Worm (Caenorhabditis elegans) whole organism, mixed stage, embryonic: ENCODE measurements around the gene T16G1.7.

Experiments
- bed-3 ChIP-seq: fragments of 200-800 bp; sonication (Bioruptor generic); optimal IDR thresholded peaks from 3 replicates; lab custom pipeline; 2018; ENCODE audit warnings: mild to moderate bottlenecking, missing genetic modification characterization, moderate library complexity, missing compliant biosample characterization
- blmp-1 ChIP-seq: fragments of 150-350 bp; optimal IDR thresholded peaks from 2 replicates; lab custom pipeline; 2014; ENCODE audit warnings: missing biosample characterization, missing genetic modification characterization
- ceh-39 ChIP-seq: fragments of 150-350 bp; optimal IDR thresholded peaks from 2 replicates; lab custom pipeline; 2014; ENCODE audit warnings: missing biosample characterization, missing genetic modification characterization
- ceh-43 ChIP-seq: fragments of 200-800 bp; sonication (Bioruptor generic); optimal IDR thresholded peaks from 2 replicates; lab custom pipeline; 2018; ENCODE audit warnings: mild to moderate bottlenecking, missing genetic modification characterization, moderate library complexity, missing compliant biosample characterization
- ceh-83 ChIP-seq: fragments of 200-800 bp; sonication (Bioruptor generic); optimal IDR thresholded peaks from 2 replicates; lab custom pipeline; 2018; ENCODE audit warnings: mild to moderate bottlenecking, missing genetic modification characterization, missing compliant biosample characterization
- ces-1 ChIP-seq: fragments of 150-350 bp; optimal IDR thresholded peaks from 2 replicates; lab custom pipeline; 2014; ENCODE audit warnings: missing biosample characterization, missing genetic modification reagents, missing genetic modification characterization
- cnd-1 ChIP-seq: fragments of 200-800 bp; sonication (Bioruptor generic); optimal IDR thresholded peaks from 2 replicates; lab custom pipeline; 2018; ENCODE audit warnings: mild to moderate bottlenecking, missing genetic modification characterization, missing compliant biosample characterization
- elt-1 ChIP-seq: sonication (generic microtip); optimal IDR thresholded peaks from 2 replicates; lab custom pipeline; 2017; ENCODE audit warnings: missing genetic modification characterization, mild to moderate bottlenecking, missing compliant biosample characterization, antibody characterized with exemption, moderate library complexity, borderline replicate concordance; ENCODE audit not compliant: insufficient read depth
- elt-3 ChIP-seq: fragments of 150-350 bp; optimal IDR thresholded peaks from 2 replicates; lab custom pipeline; 2014; ENCODE audit warnings: missing biosample characterization, missing genetic modification characterization
- flh-1 ChIP-seq: fragments of 200-800 bp; sonication (Bioruptor generic); optimal IDR thresholded peaks from 2 replicates; lab custom pipeline; 2018; ENCODE audit warnings: mild to moderate bottlenecking, missing genetic modification characterization, moderate library complexity, missing compliant biosample characterization
- ham-2 ChIP-seq: fragments of 200-800 bp; sonication (Bioruptor generic); optimal IDR thresholded peaks from 2 replicates; lab custom pipeline; 2018; ENCODE audit warnings: mild to moderate bottlenecking, missing genetic modification characterization, missing compliant biosample characterization
- hlh-1 ChIP-seq: fragments of 150-350 bp; optimal IDR thresholded peaks from 2 replicates; lab custom pipeline; 2014; ENCODE audit warnings: missing biosample characterization, missing genetic modification reagents, missing genetic modification characterization
- lin-13 ChIP-seq: fragments of 150-350 bp; optimal IDR thresholded peaks from 2 replicates; lab custom pipeline; 2014; ENCODE audit warnings: missing biosample characterization, missing genetic modification characterization
- lin-32 ChIP-seq: fragments of 200-800 bp; sonication (Bioruptor generic); optimal IDR thresholded peaks from 2 replicates; lab custom pipeline; 2018; ENCODE audit warnings: mild to moderate bottlenecking, missing genetic modification characterization, missing compliant biosample characterization
- lsy-2 ChIP-seq: fragments of 150-350 bp; optimal IDR thresholded peaks from 2 replicates; lab custom pipeline; 2014; ENCODE audit warnings: missing biosample characterization, missing genetic modification characterization
- mab-5 ChIP-seq: fragments of 150-350 bp; optimal IDR thresholded peaks from 2 replicates; lab custom pipeline; 2014; ENCODE audit warnings: missing biosample characterization, missing genetic modification characterization
- mep-1 ChIP-seq: fragments of 150-350 bp; optimal IDR thresholded peaks from 2 replicates; lab custom pipeline; 2017; ENCODE audit warnings: missing biosample characterization, missing genetic modification reagents, missing genetic modification characterization, inconsistent platforms
- mls-2 ChIP-seq: sonication (generic microtip); optimal IDR thresholded peaks from 2 replicates; lab custom pipeline; 2016; ENCODE audit warnings: mild to moderate bottlenecking, missing genetic modification characterization, moderate library complexity, missing compliant biosample characterization
- nhr-2 ChIP-seq: fragments of 150-350 bp; optimal IDR thresholded peaks from 2 replicates; lab custom pipeline; 2014; ENCODE audit warnings: missing biosample characterization, missing genetic modification characterization
- nhr-28 ChIP-seq: fragments of 150-350 bp; optimal IDR thresholded peaks from 2 replicates; lab custom pipeline; 2014; ENCODE audit warnings: missing biosample characterization, missing genetic modification characterization
- nhr-76 ChIP-seq: sonication (generic microtip); optimal IDR thresholded peaks from 2 replicates; lab custom pipeline; 2017; ENCODE audit warnings: missing biosample characterization, missing genetic modification characterization
- pha-4 ChIP-seq: fragments of 150-350 bp; optimal IDR thresholded peaks from 2 replicates; lab custom pipeline; 2018; ENCODE audit warnings: missing biosample characterization, missing genetic modification reagents, missing genetic modification characterization
- sem-2 ChIP-seq: fragments of 200-800 bp; sonication (Bioruptor generic); optimal IDR thresholded peaks from 2 replicates; lab custom pipeline; 2018; ENCODE audit warnings: mild to moderate bottlenecking, missing genetic modification characterization, missing compliant biosample characterization
- snpc-4 ChIP-seq: fragments of 150-350 bp; optimal IDR thresholded peaks from 2 replicates; lab custom pipeline; 2014; ENCODE audit warnings: missing biosample characterization, missing genetic modification characterization
- sptf-1 ChIP-seq: sonication (generic microtip); optimal IDR thresholded peaks from 2 replicates; lab custom pipeline; 2017; ENCODE audit warnings: mild to moderate bottlenecking, missing genetic modification characterization, moderate library complexity, missing compliant biosample characterization
- tbx-8 ChIP-seq: fragments of 200-800 bp; sonication (Bioruptor generic); optimal IDR thresholded peaks from 2 replicates; lab custom pipeline; 2018; ENCODE audit warnings: mild to moderate bottlenecking, missing genetic modification characterization, moderate library complexity, missing compliant biosample characterization
- unc-120 ChIP-seq: sonication (generic microtip); optimal IDR thresholded peaks from 2 replicates; lab custom pipeline; 2017; ENCODE audit warnings: missing genetic modification characterization, missing compliant biosample characterization; ENCODE audit not compliant: poor library complexity, severe bottlenecking
- unc-39 ChIP-seq: fragments of 150-350 bp; optimal IDR thresholded peaks from 2 replicates; lab custom pipeline; 2014; ENCODE audit warnings: missing biosample characterization, missing genetic modification characterization
- unc-62 ChIP-seq: fragments of 150-350 bp; optimal IDR thresholded peaks from 2 replicates; lab custom pipeline; 2014; ENCODE audit warnings: missing biosample characterization, missing genetic modification reagents, missing genetic modification characterization
- zip-8 ChIP-seq: fragments of 150-350 bp; optimal IDR thresholded peaks from 2 replicates; lab custom pipeline; 2014; ENCODE audit warnings: missing biosample characterization, missing genetic modification characterization
- ztf-11 ChIP-seq: fragments of 150-350 bp; optimal IDR thresholded peaks from 2 replicates; lab custom pipeline; 2014; ENCODE audit warnings: missing biosample characterization, missing genetic modification characterization

Gene T16G1.7

DNA sequence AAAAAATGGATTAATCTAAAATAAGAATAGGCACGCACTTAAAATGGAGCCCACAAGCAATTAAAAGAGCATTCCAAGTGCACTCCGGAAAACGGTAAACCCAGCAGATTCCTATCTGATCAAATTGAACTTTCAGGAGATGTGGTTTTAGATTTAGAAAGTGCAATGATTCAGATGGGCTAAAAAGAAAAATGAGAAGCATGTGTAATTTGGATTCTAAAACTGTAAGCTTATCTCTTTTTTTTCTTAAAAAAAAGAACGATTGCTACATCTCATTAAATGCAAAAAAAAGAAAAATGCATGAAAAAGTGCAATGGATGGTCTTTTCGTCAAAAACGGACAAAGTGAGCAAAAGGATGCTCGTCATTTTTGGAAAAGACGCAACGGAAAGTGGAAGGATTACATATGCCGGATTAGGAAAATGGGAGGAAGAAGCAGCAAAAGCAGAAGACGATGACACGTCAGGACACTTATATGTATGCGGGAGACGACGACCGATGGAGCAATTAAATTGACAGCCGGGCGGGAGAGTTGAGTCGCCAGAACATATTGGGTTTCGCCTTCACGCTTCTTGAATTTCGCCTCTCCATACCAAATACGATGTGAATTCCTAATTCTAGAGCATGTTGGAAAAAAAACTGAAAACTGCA lies 36.2 kb downstream of the T16G1.7 start:
- TF ChIP-seq ces-1 (GFP tag; lab: Kevin White, UChicago) (peak; percentile 58), nhr-76 (no peak), unc-39 (tag; lab: Kevin White, UChicago) (no peak), unc-62 (peak; percentile 53)

DNA sequence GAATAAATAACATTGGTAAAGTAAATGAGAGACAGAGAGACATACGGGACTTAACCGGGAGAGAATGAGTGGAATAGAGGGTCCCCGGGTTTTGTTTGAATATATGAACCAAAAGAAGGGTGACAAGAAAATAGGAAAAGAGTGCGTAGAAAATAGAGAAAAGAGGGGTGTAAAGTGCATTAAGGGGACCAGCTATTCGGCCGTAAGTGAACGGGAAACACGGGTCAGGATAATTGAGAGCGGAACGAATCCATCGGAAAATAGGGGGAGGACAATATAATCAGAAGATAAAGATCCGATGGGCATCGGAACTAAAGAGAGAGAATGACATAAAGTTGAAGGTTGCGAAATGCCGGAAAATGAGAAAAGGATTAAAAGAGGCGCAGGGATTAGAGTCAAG lies 37.6 kb downstream of the T16G1.7 start:
- TF ChIP-seq unc-39 (tag; lab: Kevin White, UChicago) (no peak), ces-1 (GFP tag; lab: Kevin White, UChicago) (peak; percentile 95), nhr-2 (tag; lab: Kevin White, UChicago) (peak; percentile 24), pha-4 (tag; lab: Kevin White, UChicago) (no peak), elt-1 (tag; lab: Kevin White, UChicago) (peak; percentile 50), ztf-11 (tag; lab: Kevin White, UChicago) (no peak), mep-1 (tag; lab: Kevin White, UChicago) (peak; percentile 73), ham-2 (GFP tag; lab: Kevin White, UChicago) (peak; percentile 40), lin-32 (GFP tag; lab: Kevin White, UChicago) (no peak), lin-13 (tag; lab: Kevin White, UChicago) (no peak), nhr-28 (tag; lab: Kevin White, UChicago) (no peak), hlh-1 (tag; lab: Kevin White, UChicago) (peak; percentile 35), elt-3 (tag; lab: Kevin White, UChicago) (no peak), flh-1 (GFP tag; lab: Kevin White, UChicago) (no peak), ceh-43 (GFP tag; lab: Kevin White, UChicago) (no peak)
- TF ChIP-seq, all 35 proteins: peak for 6

DNA sequence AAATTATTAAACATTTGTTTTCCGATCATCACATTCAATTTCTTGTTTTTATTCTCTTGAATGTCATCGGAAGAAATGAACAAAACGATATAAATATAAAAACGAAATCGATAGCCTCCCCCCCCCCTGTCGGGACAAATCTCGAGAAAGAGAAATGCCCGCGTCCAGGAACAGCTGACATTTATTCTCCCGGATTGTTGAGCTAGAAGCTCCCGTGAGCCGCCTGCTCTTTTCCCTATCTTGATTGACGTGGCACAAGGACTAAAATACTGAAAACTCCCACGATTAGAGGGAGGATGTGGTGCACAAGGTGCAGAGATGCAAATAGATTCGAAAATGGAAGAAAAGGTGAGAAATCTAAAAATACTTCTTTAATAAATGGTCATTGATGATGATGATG lies 38.1 kb downstream of the T16G1.7 start:
- TF ChIP-seq hlh-1 (tag; lab: Kevin White, UChicago) (peak; percentile 95), flh-1 (GFP tag; lab: Kevin White, UChicago) (no peak), sptf-1 (tag; lab: Kevin White, UChicago) (no peak), pha-4 (tag; lab: Kevin White, UChicago) (no peak), mls-2 (peak; percentile 15), unc-120 (peak; percentile 57), nhr-2 (tag; lab: Kevin White, UChicago) (no peak), sem-2 (no peak), mab-5 (tag; lab: Kevin White, UChicago) (no peak), zip-8 (tag; lab: Kevin White, UChicago) (no peak), unc-62 (peak; percentile 80), tbx-8 (GFP tag; lab: Kevin White, UChicago) (no peak)

DNA sequence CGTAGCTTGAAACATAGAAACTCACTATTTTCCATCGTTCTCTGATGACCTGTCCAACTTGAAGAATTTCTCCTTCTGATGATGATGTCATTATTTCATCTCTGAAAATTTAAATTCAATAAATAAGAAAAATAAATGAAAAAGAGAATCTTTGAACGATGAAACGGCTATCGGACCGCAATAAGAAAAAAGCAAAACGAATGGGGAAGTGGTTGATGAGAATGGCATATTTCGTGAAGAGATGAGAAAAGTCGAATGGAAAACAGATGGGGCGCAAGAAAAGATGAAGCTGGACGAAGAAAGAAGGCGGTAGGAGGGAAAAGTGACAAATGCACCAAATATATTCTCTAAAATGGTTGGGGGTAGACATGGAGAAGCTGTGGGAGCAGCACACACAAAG lies 39.1 kb downstream of the T16G1.7 start, which contains the start of gene ttbk-7:
Gene ttbk-7 (minus strand): TSS at position 101 of the 400 bp plus-strand sequence.
- TF ChIP-seq pha-4 (tag; lab: Kevin White, UChicago) (no peak), lin-13 (tag; lab: Kevin White, UChicago) (no peak), cnd-1 (tag; lab: Kevin White, UChicago) (no peak), zip-8 (tag; lab: Kevin White, UChicago) (no peak), ces-1 (GFP tag; lab: Kevin White, UChicago) (no peak), bed-3 (GFP tag; lab: Kevin White, UChicago) (no peak), snpc-4 (tag; lab: Kevin White, UChicago) (no peak), flh-1 (GFP tag; lab: Kevin White, UChicago) (no peak), mab-5 (tag; lab: Kevin White, UChicago) (no peak), elt-1 (tag; lab: Kevin White, UChicago) (no peak), mls-2 (no peak), ceh-83 (GFP tag; lab: Kevin White, UChicago) (no peak), sptf-1 (tag; lab: Kevin White, UChicago) (no peak), tbx-8 (GFP tag; lab: Kevin White, UChicago) (no peak), blmp-1 (tag; lab: Kevin White, UChicago) (no peak), ceh-39 (no peak)

DNA sequence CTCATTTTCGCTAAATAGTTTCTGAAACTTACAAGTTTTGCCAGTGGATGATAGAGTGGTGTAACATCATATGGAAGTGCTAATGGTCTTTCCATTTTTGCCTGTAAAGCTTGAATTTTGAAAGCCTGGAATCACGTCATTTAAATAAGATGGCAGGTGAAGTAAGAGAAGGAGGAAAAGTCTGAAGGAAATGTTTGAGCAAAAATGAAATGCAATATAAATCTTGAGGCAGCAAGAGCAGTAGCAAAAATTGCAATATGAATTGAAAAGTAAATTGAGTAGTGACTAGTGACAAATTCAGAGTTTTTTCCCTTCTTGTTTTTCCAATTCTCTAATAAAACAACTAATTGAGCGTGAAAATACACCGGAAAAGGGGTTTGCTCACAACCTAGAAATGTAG lies 49.1 kb downstream of the T16G1.7 start, which contains the start of gene glb-24:
Gene glb-24 (minus strand): TSS at position 101 of the 400 bp plus-strand sequence.
- TF ChIP-seq mls-2 (no peak), unc-39 (tag; lab: Kevin White, UChicago) (no peak), unc-120 (no peak), lsy-2 (no peak), ceh-83 (GFP tag; lab: Kevin White, UChicago) (no peak), zip-8 (tag; lab: Kevin White, UChicago) (no peak), snpc-4 (tag; lab: Kevin White, UChicago) (no peak), elt-1 (tag; lab: Kevin White, UChicago) (no peak), ham-2 (GFP tag; lab: Kevin White, UChicago) (no peak), pha-4 (tag; lab: Kevin White, UChicago) (no peak), unc-62 (no peak), nhr-28 (tag; lab: Kevin White, UChicago) (no peak), cnd-1 (tag; lab: Kevin White, UChicago) (no peak)
- TF ChIP-seq, all 35 proteins: peak for 0
